Worm (Caenorhabditis elegans) whole organism, L4 larva: ENCODE results near the gene B0361.3.

Source experiments
- aha-1 ChIP-seq: fragments of 150-350 bp; peaks from one replicate; lab custom pipeline; 2014; ENCODE audit warnings: missing biosample characterization, missing genetic modification characterization
- ces-1 ChIP-seq: fragments of 150-350 bp; sonication (generic microtip); optimal IDR thresholded peaks from 4 replicates; lab custom pipeline; 2014; ENCODE audit warnings: missing biosample characterization, missing genetic modification reagents, missing genetic modification characterization
- daf-8 ChIP-seq: fragments of 200-800 bp; sonication (Bioruptor generic); IDR thresholded peaks from 2 replicates; pipeline ENCODE4 v1.3.6; 2022; ENCODE audit warnings: missing genetic modification characterization, missing compliant biosample characterization
- fos-1 ChIP-seq: fragments of 150-350 bp; optimal IDR thresholded peaks from 2 replicates; lab custom pipeline; 2014; ENCODE audit warnings: missing biosample characterization, missing genetic modification characterization
- hlh-30 ChIP-seq: sonication (generic microtip); optimal IDR thresholded peaks from 2 replicates; lab custom pipeline; 2017; ENCODE audit warnings: antibody characterized with exemption, mild to moderate bottlenecking, missing genetic modification characterization, missing compliant biosample characterization; ENCODE audit not compliant: insufficient read depth
- hmg-1.1 ChIP-seq: fragments of 200-800 bp; sonication (Bioruptor generic); IDR thresholded peaks from 2 replicates; pipeline ENCODE4 v1.3.6; 2022; ENCODE audit warnings: missing genetic modification reagents, missing genetic modification characterization, missing compliant biosample characterization
- mxl-3 ChIP-seq: fragments of 200-800 bp; sonication (Bioruptor generic); optimal IDR thresholded peaks from 2 replicates; lab custom pipeline; 2018; ENCODE audit warnings: mild to moderate bottlenecking, missing genetic modification characterization, missing compliant biosample characterization
- nhr-237 ChIP-seq: sonication (generic microtip); optimal IDR thresholded peaks from 2 replicates; lab custom pipeline; 2017; ENCODE audit warnings: missing biosample characterization, missing genetic modification characterization
- snpc-4 ChIP-seq: fragments of 150-350 bp; optimal IDR thresholded peaks from 2 replicates; lab custom pipeline; 2014; ENCODE audit warnings: missing biosample characterization, missing genetic modification characterization
- tag-97 ChIP-seq: fragments of 200-800 bp; sonication (Bioruptor generic); IDR thresholded peaks from 2 replicates; pipeline ENCODE4 v1.3.6; 2022; ENCODE audit warnings: missing genetic modification characterization, missing compliant biosample characterization
- ztf-11 ChIP-seq: fragments of 150-350 bp; optimal IDR thresholded peaks from 2 replicates; lab custom pipeline; 2014; ENCODE audit warnings: missing biosample characterization, missing genetic modification characterization

DNA sequence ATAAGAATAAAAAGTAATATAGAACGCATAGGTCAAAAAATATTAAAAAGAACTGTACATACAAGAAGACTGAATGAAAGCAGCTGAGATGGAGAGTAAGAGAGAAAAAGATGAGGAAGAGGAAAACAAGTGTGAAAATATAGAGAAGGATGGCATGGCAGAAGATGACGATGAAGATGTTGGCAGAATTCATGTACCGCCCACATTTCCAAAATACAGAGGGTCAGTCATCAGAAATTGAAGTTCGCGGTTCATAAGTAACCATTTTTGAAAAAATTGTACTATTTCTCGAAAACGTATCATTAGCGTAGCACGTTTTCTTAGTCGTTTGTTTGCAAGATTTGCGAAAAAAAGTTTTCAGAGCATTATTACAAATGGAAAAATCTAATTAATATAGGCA, 33.5 kb upstream of the B0361.3 start, which contains the start of gene zmp-6:
- TF ChIP-seq daf-8 (GFP tag; lab: Robert Waterston, UW) (no peak), hlh-30 (tag; lab: Kevin White, UChicago) (no peak), ces-1 (no peak), snpc-4 (no peak), fos-1 (tag; lab: Kevin White, UChicago) (no peak), mxl-3 (GFP tag; lab: Kevin White, UChicago) (no peak), nhr-237 (tag; lab: Kevin White, UChicago) (no peak), ztf-11 (tag; lab: Kevin White, UChicago) (no peak), aha-1 (tag; lab: Kevin White, UChicago) (no peak), hmg-1.1 (GFP tag; lab: Robert Waterston, UW) (no peak), tag-97 (GFP tag; lab: Robert Waterston, UW) (no peak)
